Worm (Caenorhabditis elegans) whole organism, L2 larva: ENCODE data around the gene shl-1.

Experiments used
- F13H6.1 ChIP-seq: sonication (generic microtip); optimal IDR thresholded peaks from 2 replicates; lab custom pipeline; 2016; ENCODE audit warnings: missing genetic modification characterization, missing compliant biosample characterization
- Y55F3AM.14 ChIP-seq: fragments of 200-800 bp; sonication (Bioruptor generic); optimal IDR thresholded peaks from 2 replicates; lab custom pipeline; 2018; ENCODE audit warnings: mild to moderate bottlenecking, missing genetic modification characterization, missing compliant biosample characterization
- dmd-4 ChIP-seq: sonication (generic microtip); optimal IDR thresholded peaks from 2 replicates; lab custom pipeline; 2017; ENCODE audit warnings: missing biosample characterization, missing genetic modification characterization
- fos-1 ChIP-seq: fragments of 150-350 bp; optimal IDR thresholded peaks from 2 replicates; lab custom pipeline; 2014; ENCODE audit warnings: missing biosample characterization, missing genetic modification characterization
- nhr-11 ChIP-seq: fragments of 150-350 bp; optimal IDR thresholded peaks from 2 replicates; lab custom pipeline; 2014; ENCODE audit warnings: missing biosample characterization, missing genetic modification characterization
- nhr-23 ChIP-seq: fragments of 150-350 bp; optimal IDR thresholded peaks from 2 replicates; lab custom pipeline; 2014; ENCODE audit warnings: missing biosample characterization, missing genetic modification reagents, missing genetic modification characterization
- unc-62 ChIP-seq: fragments of 150-350 bp; optimal IDR thresholded peaks from 2 replicates; lab custom pipeline; 2014; ENCODE audit warnings: missing biosample characterization, missing genetic modification reagents, missing genetic modification characterization
- zag-1 ChIP-seq: fragments of 150-350 bp; optimal IDR thresholded peaks from 2 replicates; lab custom pipeline; 2014; ENCODE audit warnings: missing biosample characterization, missing genetic modification characterization

- TF ChIP-seq zag-1 (tag; lab: Kevin White, UChicago) (no peak), unc-62 (GFP tag; lab: Kevin White, UChicago) (no peak), Y55F3AM.14 (GFP tag; lab: Kevin White, UChicago) (no peak), F13H6.1 (no peak), fos-1 (no peak), nhr-23 (tag; lab: Kevin White, UChicago) (no peak), nhr-11 (no peak), dmd-4 (tag; lab: Kevin White, UChicago) (no peak)
These were observed 21.0 kb upstream of the shl-1 start, which contains the start of gene srv-13 for ce11 chrIV:6404871-6405270.
